Fruit fly (Drosophila melanogaster) whole organism, embryonic: ENCODE measurements around the gene CG7465.

Experiments used
- CG10209 ChIP-seq: fragments of 200-800 bp; sonication (Bioruptor generic); optimal IDR thresholded peaks from 3 replicates; lab custom pipeline; 2017; ENCODE audit warnings: missing biosample characterization, mild to moderate bottlenecking, missing genetic modification characterization, missing genetic modification reagents
- CG11247 ChIP-seq: fragments of 200-800 bp; sonication (Bioruptor generic); IDR thresholded peaks from 2 replicates; pipeline ENCODE4 v1.3.6; 2022; ENCODE audit warnings: missing biosample characterization, missing genetic modification characterization
- CG17186 ChIP-seq: fragments of 200-800 bp; sonication (Bioruptor generic); optimal IDR thresholded peaks from 3 replicates; lab custom pipeline; 2017; ENCODE audit warnings: missing biosample characterization, missing genetic modification reagents, missing genetic modification characterization
- CG32767 ChIP-seq: fragments of 200-800 bp; sonication (Bioruptor generic); IDR thresholded peaks from 2 replicates; pipeline ENCODE4 v1.3.6; 2022; ENCODE audit warnings: missing biosample characterization, missing genetic modification characterization
- Lpt ChIP-seq: fragments of >200 bp; optimal IDR thresholded peaks from 2 replicates; lab custom pipeline; 2018; ENCODE audit warnings: missing biosample characterization, missing genetic modification characterization
- Oaz ChIP-seq: fragments of 200-800 bp; sonication (Bioruptor generic); IDR thresholded peaks from 2 replicates; pipeline ENCODE4 v1.3.6; 2022; ENCODE audit warnings: missing biosample characterization, missing genetic modification characterization
- Usf ChIP-seq: fragments of 200-800 bp; sonication (Bioruptor generic); optimal IDR thresholded peaks from 2 replicates; lab custom pipeline; 2017; ENCODE audit warnings: missing genotype, missing biosample characterization, missing genetic modification characterization
- az2 ChIP-seq: fragments of 200-800 bp; sonication (Bioruptor generic); optimal IDR thresholded peaks from 3 replicates; lab custom pipeline; 2016; ENCODE audit warnings: missing biosample characterization, missing genetic modification characterization
- mam ChIP-seq: fragments of 200-800 bp; sonication (Bioruptor generic); optimal IDR thresholded peaks from 3 replicates; lab custom pipeline; 2016; ENCODE audit warnings: missing biosample characterization, missing genetic modification characterization
- nerfin-1 ChIP-seq: fragments of 200-800 bp; sonication (Bioruptor generic); optimal IDR thresholded peaks from 3 replicates; lab custom pipeline; 2019; ENCODE audit warnings: missing biosample characterization, mild to moderate bottlenecking, missing genetic modification characterization, moderate library complexity
- pzg ChIP-seq: fragments of 200-800 bp; sonication (Bioruptor generic); optimal IDR thresholded peaks from 3 replicates; lab custom pipeline; 2018; ENCODE audit warnings: missing biosample characterization, mild to moderate bottlenecking, missing genetic modification characterization, moderate library complexity
- repo ChIP-seq: fragments of 200-800 bp; sonication (Bioruptor generic); optimal IDR thresholded peaks from 2 replicates; lab custom pipeline; 2016; ENCODE audit warnings: missing biosample characterization, missing genetic modification characterization
- stc ChIP-seq: fragments of 200-800 bp; sonication (Bioruptor generic); IDR thresholded peaks from 2 replicates; pipeline ENCODE4 v1.3.6; 2022; ENCODE audit warnings: missing biosample characterization, missing genetic modification characterization

DNA sequence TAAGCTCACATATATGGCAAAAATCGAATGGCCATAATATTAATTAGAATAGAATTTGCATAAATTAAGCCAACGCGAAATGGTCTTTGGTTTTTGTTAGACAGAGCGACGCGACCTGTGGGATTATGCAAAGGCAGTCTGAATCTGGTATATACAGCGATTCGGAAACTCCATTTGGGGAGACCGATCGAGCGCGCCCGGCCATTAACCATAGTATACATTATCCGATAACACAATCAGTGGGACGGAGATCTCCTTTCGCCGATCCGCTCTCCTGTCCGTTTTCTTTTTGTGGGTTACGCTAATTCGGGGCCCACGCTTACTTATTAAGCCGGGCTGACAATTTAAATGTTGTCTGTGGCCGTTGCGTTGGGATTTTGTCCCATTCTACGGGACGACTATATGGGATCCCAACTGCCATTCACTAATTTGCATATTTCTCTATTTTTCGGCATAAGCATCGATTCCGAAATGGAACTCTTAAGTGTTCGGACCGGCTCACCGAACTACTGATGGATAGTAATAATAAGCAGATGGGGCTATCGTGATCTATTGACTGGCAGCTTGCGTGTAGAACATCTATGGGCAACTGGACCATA lies 2.3 kb upstream of the CG7465 start:
- TF ChIP-seq nerfin-1 (tag; lab: Kevin White, UChicago) (no peak), repo (GFP tag; lab: Kevin White, UChicago) (no peak), pzg (GFP tag; lab: Kevin White, UChicago) (no peak), CG32767 (GFP tag; lab: Robert Waterston, UW) (no peak), mam (no peak), Oaz (GFP tag; lab: Robert Waterston, UW) (no peak), CG17186 (no peak), Lpt (GFP tag; lab: Kevin White, UChicago) (no peak), az2 (no peak), Usf (GFP tag; lab: Kevin White, UChicago) (no peak), stc (GFP tag; lab: Robert Waterston, UW) (no peak), CG11247 (GFP tag; lab: Robert Waterston, UW) (no peak), CG10209 (GFP tag; lab: Kevin White, UChicago) (no peak)
